Fruit fly (Drosophila melanogaster) whole organism, embryonic: ENCODE measurements around the gene CG32767.

Source experiments
- Aef1 ChIP-seq: fragments of 200-800 bp; sonication (Bioruptor generic); IDR thresholded peaks from 3 replicates; pipeline ENCODE4 v1.3.6; 2022; ENCODE audit warnings: missing biosample characterization, missing genetic modification characterization
- BtbVII ChIP-seq: fragments of 200-800 bp; sonication (Bioruptor generic); optimal IDR thresholded peaks from 3 replicates; lab custom pipeline; 2017; ENCODE audit warnings: missing biosample characterization, mild to moderate bottlenecking, missing genetic modification characterization
- Bteb2 ChIP-seq: fragments of 200-800 bp; sonication (Bioruptor generic); optimal IDR thresholded peaks from 2 replicates; lab custom pipeline; 2016; ENCODE audit warnings: missing biosample characterization, missing genetic modification characterization
- CG10431 ChIP-seq: fragments of 200-800 bp; sonication (Bioruptor generic); optimal IDR thresholded peaks from 3 replicates; lab custom pipeline; 2018; ENCODE audit warnings: missing biosample characterization, mild to moderate bottlenecking, missing genetic modification characterization
- CG10979 ChIP-seq: fragments of 200-800 bp; sonication (Bioruptor generic); optimal IDR thresholded peaks from 2 replicates; lab custom pipeline; 2018; ENCODE audit warnings: missing biosample characterization, mild to moderate bottlenecking, missing genetic modification characterization, moderate library complexity
- CG12071 ChIP-seq: fragments of 200-800 bp; sonication (Bioruptor generic); optimal IDR thresholded peaks from 3 replicates; lab custom pipeline; 2018; ENCODE audit warnings: missing biosample characterization, mild to moderate bottlenecking, missing genetic modification characterization
- CG15011 ChIP-seq: fragments of 200-800 bp; sonication (Bioruptor generic); optimal IDR thresholded peaks from 3 replicates; lab custom pipeline; 2018; ENCODE audit warnings: missing biosample characterization, mild to moderate bottlenecking, missing genetic modification characterization
- CG15601 ChIP-seq: fragments of 200-800 bp; sonication (Bioruptor generic); optimal IDR thresholded peaks from 3 replicates; lab custom pipeline; 2019; ENCODE audit warnings: missing biosample characterization, mild to moderate bottlenecking, missing genetic modification characterization, moderate library complexity
- CG18011 ChIP-seq: fragments of 200-800 bp; sonication (Bioruptor generic); optimal IDR thresholded peaks from 2 replicates; lab custom pipeline; 2017; ENCODE audit warnings: missing biosample characterization, missing genetic modification characterization, mild to moderate bottlenecking, moderate library complexity, missing genotype
- CG18262 ChIP-seq: fragments of 200-800 bp; optimal IDR thresholded peaks from 3 replicates; lab custom pipeline; 2019; ENCODE audit warnings: missing biosample characterization, mild to moderate bottlenecking, missing genetic modification characterization, moderate library complexity
- CG18599 ChIP-seq: fragments of 200-800 bp; sonication (Bioruptor generic); optimal IDR thresholded peaks from 3 replicates; lab custom pipeline; 2017; ENCODE audit warnings: missing biosample characterization, missing genetic modification characterization, mild to moderate bottlenecking, moderate library complexity, missing genetic modification reagents
- CG2116 ChIP-seq: fragments of 200-800 bp; sonication (Bioruptor generic); optimal IDR thresholded peaks from 3 replicates; lab custom pipeline; 2018; ENCODE audit warnings: missing biosample characterization, mild to moderate bottlenecking, missing genetic modification characterization
- CG30020 ChIP-seq: fragments of 200-800 bp; optimal IDR thresholded peaks from 2 replicates; lab custom pipeline; 2019; ENCODE audit warnings: missing biosample characterization, mild to moderate bottlenecking, missing genetic modification characterization, moderate library complexity
- CG32772 ChIP-seq: fragments of 200-800 bp; sonication (Bioruptor generic); IDR thresholded peaks from 2 replicates; pipeline ENCODE4 v1.3.6; 2022; ENCODE audit warnings: missing biosample characterization, missing genetic modification characterization
- CG3281 ChIP-seq: fragments of 200-800 bp; sonication (Bioruptor generic); optimal IDR thresholded peaks from 3 replicates; lab custom pipeline; 2017; ENCODE audit warnings: missing biosample characterization, mild to moderate bottlenecking, missing genetic modification characterization
- CG4854 ChIP-seq: fragments of 200-800 bp; sonication (Bioruptor generic); optimal IDR thresholded peaks from 2 replicates; lab custom pipeline; 2016; ENCODE audit warnings: missing biosample characterization, missing genetic modification characterization, inconsistent platforms
- CG6813 ChIP-seq: fragments of 200-800 bp; sonication (Bioruptor generic); optimal IDR thresholded peaks from 2 replicates; lab custom pipeline; 2017; ENCODE audit warnings: missing biosample characterization, missing genetic modification characterization, mild to moderate bottlenecking, moderate library complexity, missing genetic modification reagents
- CG7786 ChIP-seq: fragments of 200-800 bp; sonication (Bioruptor generic); optimal IDR thresholded peaks from 2 replicates; lab custom pipeline; 2016; ENCODE audit warnings: missing biosample characterization, missing genetic modification characterization
- CG8290 ChIP-seq, 3 experiments: fragments of 200-800 bp; sonication (Bioruptor generic); optimal IDR thresholded peaks; 2 replicates each; lab custom pipeline; 2016 to 2019; ENCODE audit warnings: missing biosample characterization in 3 of 3, missing genetic modification characterization in 3 of 3, mild to moderate bottlenecking in 2 of 3, moderate library complexity in 1 of 3
- CG8388 ChIP-seq: fragments of 200-800 bp; sonication (Bioruptor generic); optimal IDR thresholded peaks from 2 replicates; lab custom pipeline; 2019; ENCODE audit warnings: missing biosample characterization, mild to moderate bottlenecking, missing genetic modification characterization, moderate library complexity
- CG9215 ChIP-seq: fragments of 200-800 bp; sonication (Bioruptor generic); IDR thresholded peaks from 2 replicates; pipeline ENCODE4 v1.3.6; 2022; ENCODE audit warnings: missing biosample characterization, missing genetic modification characterization
- CG9437 ChIP-seq: fragments of 200-800 bp; sonication (Bioruptor generic); optimal IDR thresholded peaks from 2 replicates; lab custom pipeline; 2018; ENCODE audit warnings: missing biosample characterization, mild to moderate bottlenecking, missing genetic modification characterization
- CG9727 ChIP-seq: fragments of 200-800 bp; sonication (Bioruptor generic); optimal IDR thresholded peaks from 3 replicates; lab custom pipeline; 2017; ENCODE audit warnings: missing biosample characterization, mild to moderate bottlenecking, missing genetic modification characterization
- Gsc ChIP-seq: fragments of 200-800 bp; sonication (Bioruptor generic); IDR thresholded peaks from 2 replicates; pipeline ENCODE4 v1.3.6; 2022; ENCODE audit warnings: missing biosample characterization, missing genetic modification characterization
- HmgD ChIP-seq: fragments of 200-800 bp; sonication (Bioruptor generic); optimal IDR thresholded peaks from 3 replicates; lab custom pipeline; 2016; ENCODE audit warnings: missing biosample characterization, missing genetic modification characterization
- Max ChIP-seq: fragments of 200-800 bp; sonication (Bioruptor generic); optimal IDR thresholded peaks from 2 replicates; lab custom pipeline; 2016; ENCODE audit warnings: missing biosample characterization, mild to moderate bottlenecking, missing genetic modification characterization
- Meics ChIP-seq: fragments of 200-800 bp; sonication (Bioruptor generic); optimal IDR thresholded peaks from 2 replicates; lab custom pipeline; 2017; ENCODE audit warnings: missing biosample characterization, mild to moderate bottlenecking, missing genetic modification characterization
- Mrtf ChIP-seq: fragments of 200-800 bp; sonication (Bioruptor generic); IDR thresholded peaks from 3 replicates; pipeline ENCODE4 v1.3.6; 2022; ENCODE audit warnings: missing biosample characterization, missing genetic modification characterization
- NK7.1 ChIP-seq: fragments of 200-800 bp; sonication (Bioruptor generic); optimal IDR thresholded peaks from 3 replicates; lab custom pipeline; 2016; ENCODE audit warnings: missing biosample characterization, missing genetic modification characterization
- Neu2 ChIP-seq: fragments of 200-800 bp; sonication (Bioruptor generic); optimal IDR thresholded peaks from 3 replicates; lab custom pipeline; 2016; ENCODE audit warnings: missing biosample characterization, missing genetic modification characterization, borderline replicate concordance
- NfI ChIP-seq: fragments of 200-800 bp; sonication (Bioruptor generic); optimal IDR thresholded peaks from 3 replicates; lab custom pipeline; 2018; ENCODE audit warnings: missing biosample characterization, mild to moderate bottlenecking, missing genetic modification characterization, moderate library complexity
- Oaz ChIP-seq: fragments of 200-800 bp; sonication (Bioruptor generic); IDR thresholded peaks from 2 replicates; pipeline ENCODE4 v1.3.6; 2022; ENCODE audit warnings: missing biosample characterization, missing genetic modification characterization
- PHDP ChIP-seq: fragments of 200-800 bp; sonication (Bioruptor generic); optimal IDR thresholded peaks from 3 replicates; lab custom pipeline; 2018; ENCODE audit warnings: missing biosample characterization, mild to moderate bottlenecking, missing genetic modification characterization, moderate library complexity
- TFAM ChIP-seq: fragments of 200-800 bp; sonication (Bioruptor generic); optimal IDR thresholded peaks from 2 replicates; lab custom pipeline; 2017; ENCODE audit warnings: missing biosample characterization, missing genetic modification characterization, inconsistent platforms
- Taf1 ChIP-seq: fragments of 200-800 bp; sonication (Bioruptor generic); IDR thresholded peaks from 2 replicates; pipeline ENCODE4 v1.3.6; 2022; ENCODE audit warnings: missing biosample characterization, missing genetic modification characterization
- Tbp ChIP-seq: fragments of >200 bp; optimal IDR thresholded peaks from 2 replicates; lab custom pipeline; 2018; ENCODE audit warnings: missing biosample characterization, missing genetic modification characterization
- bab2 ChIP-seq: fragments of 200-800 bp; sonication (Bioruptor generic); optimal IDR thresholded peaks from 2 replicates; lab custom pipeline; 2016; ENCODE audit warnings: missing biosample characterization, missing genetic modification characterization
- bsh ChIP-seq, 2 experiments: fragments of 200-800 bp; sonication (Bioruptor generic); optimal IDR thresholded peaks; 2 replicates each; lab custom pipeline; 2017 to 2018; ENCODE audit warnings: mild to moderate bottlenecking in 2 of 2, missing biosample characterization in 2 of 2, missing genetic modification characterization in 2 of 2, moderate library complexity in 1 of 2
- dmrt99B ChIP-seq: fragments of 200-800 bp; sonication (Bioruptor generic); optimal IDR thresholded peaks from 2 replicates; lab custom pipeline; 2018; ENCODE audit warnings: missing biosample characterization, mild to moderate bottlenecking, missing genetic modification characterization, moderate library complexity
- dysf ChIP-seq: fragments of 200-800 bp; sonication (Bioruptor generic); IDR thresholded peaks from 3 replicates; pipeline ENCODE4 v1.3.6; 2022; ENCODE audit warnings: missing biosample characterization, missing genetic modification characterization
- fru ChIP-seq: fragments of >200 bp; optimal IDR thresholded peaks from 2 replicates; lab custom pipeline; 2017
- gsb-n ChIP-seq: fragments of 200-800 bp; sonication (Bioruptor generic); optimal IDR thresholded peaks from 3 replicates; lab custom pipeline; 2018; ENCODE audit warnings: missing biosample characterization, mild to moderate bottlenecking, missing genetic modification characterization
- hkb ChIP-seq, 2 experiments: fragments of 200-800 bp in 1 of 2; fragments of >200 bp in 1 of 2; sonication (Bioruptor generic) in 1 of 2; IDR thresholded peaks in 1 of 2; optimal IDR thresholded peaks in 1 of 2; 2 replicates each; pipeline versions ENCODE4 v1.3.6 to Lab custom; 2017 to 2022; ENCODE audit warnings: missing biosample characterization in 1 of 2, missing genetic modification characterization in 1 of 2
- nmo ChIP-seq: fragments of 200-800 bp; sonication (Bioruptor generic); optimal IDR thresholded peaks from 2 replicates; lab custom pipeline; 2018; ENCODE audit warnings: missing biosample characterization, mild to moderate bottlenecking, missing genetic modification characterization, moderate library complexity
- onecut ChIP-seq: fragments of 200-800 bp; sonication (Bioruptor generic); IDR thresholded peaks from 2 replicates; pipeline ENCODE4 v1.3.6; 2022; ENCODE audit warnings: missing biosample characterization, missing genetic modification characterization
- sisA ChIP-seq: fragments of 200-800 bp; sonication (Bioruptor generic); IDR thresholded peaks from 2 replicates; pipeline ENCODE4 v1.3.6; 2022; ENCODE audit warnings: missing biosample characterization, missing genetic modification characterization
- tin ChIP-seq: fragments of 200-800 bp; sonication (Bioruptor generic); optimal IDR thresholded peaks from 3 replicates; lab custom pipeline; 2016; ENCODE audit warnings: missing biosample characterization, missing genetic modification characterization
- toy ChIP-seq: fragments of 200-800 bp; sonication (Bioruptor generic); IDR thresholded peaks from 2 replicates; pipeline ENCODE4 v1.3.6; 2022; ENCODE audit warnings: missing biosample characterization, missing genetic modification characterization
- vfl ChIP-seq: fragments of 200-800 bp; sonication (Bioruptor generic); optimal IDR thresholded peaks from 2 replicates; lab custom pipeline; 2016; ENCODE audit warnings: missing biosample characterization, missing genetic modification characterization
- vvl ChIP-seq: fragments of 200-800 bp; sonication (Bioruptor generic); IDR thresholded peaks from 2 replicates; pipeline ENCODE4 v1.3.6; 2022; ENCODE audit warnings: missing biosample characterization, missing genetic modification characterization

CG32767 gene

dm6 chrX:5095620-5096019, 11.1 kb upstream of the CG32767 start (continued):
- peak; percentile 40 for TF ChIP-seq BtbVII
- TF ChIP-seq dysf (GFP tag; lab: Robert Waterston, UW) = peak; percentile 59; the same call in 1 of the 3 replicates
- TF ChIP-seq CG12071 (GFP tag; lab: Kevin White, UChicago) = peak; percentile 27
- peak; percentile 22 for TF ChIP-seq NfI (GFP tag; lab: Kevin White, UChicago)
- no peak for TF ChIP-seq Mrtf
- peak; percentile 53 for TF ChIP-seq CG10979 (tag; lab: Kevin White, UChicago)
- no peak for TF ChIP-seq Max
- peak; percentile 22; the same call in 1 of the 2 replicates for TF ChIP-seq vvl
- no peak for TF ChIP-seq CG2116 (GFP tag; lab: Kevin White, UChicago)
- peak; percentile 31 for TF ChIP-seq nmo
- no peak for TF ChIP-seq vfl (GFP tag; lab: Kevin White, UChicago)
- peak; percentile 5; the same call in 1 of the 2 replicates for TF ChIP-seq sisA (GFP tag; lab: Robert Waterston, UW)
- no peak for TF ChIP-seq CG32772 (GFP tag; lab: Robert Waterston, UW)
- TF ChIP-seq bab2 = no peak
- no peak for TF ChIP-seq toy (GFP tag; lab: Robert Waterston, UW)
- no peak for TF ChIP-seq Neu2 (GFP tag; lab: Kevin White, UChicago)
- no peak for TF ChIP-seq CG9215 (GFP tag; lab: Robert Waterston, UW)
- TF ChIP-seq dmrt99B (tag; lab: Kevin White, UChicago) = peak; percentile 70
- TF ChIP-seq CG7786 (GFP tag; lab: Kevin White, UChicago) = no peak
- no peak for TF ChIP-seq TFAM (GFP tag; lab: Kevin White, UChicago)
- peak; percentile 14 for TF ChIP-seq CG15011 (GFP tag; lab: Kevin White, UChicago)
- no peak for TF ChIP-seq Taf1 (GFP tag; lab: Robert Waterston, UW)
- peak; percentile 24 for TF ChIP-seq tin
- TF ChIP-seq CG18599 (GFP tag; lab: Kevin White, UChicago) = peak; percentile 80
- no peak for TF ChIP-seq CG10431 (GFP tag; lab: Kevin White, UChicago)
- TF ChIP-seq CG8290 (GFP tag; optimal IDR thresholded peaks at IDR 0.05; lab: Kevin White, UChicago) = no peak
- peak in 1 of 2 experiments; percentile 59 for TF ChIP-seq CG8290 (tag; optimal IDR thresholded peaks at IDR 0.05; lab: Kevin White, UChicago)
- TF ChIP-seq NK7.1 (GFP tag; lab: Kevin White, UChicago) = no peak
- no peak for TF ChIP-seq CG30020 (tag; lab: Kevin White, UChicago)
- TF ChIP-seq PHDP (tag; lab: Kevin White, UChicago) = peak; percentile 36
- TF ChIP-seq CG18262 (tag; lab: Kevin White, UChicago) = peak; percentile 45
- peak; percentile 44 for TF ChIP-seq CG9437 (GFP tag; lab: Kevin White, UChicago)
- TF ChIP-seq gsb-n (tag; lab: Kevin White, UChicago) = peak; percentile 10
- TF ChIP-seq CG4854 (GFP tag; lab: Kevin White, UChicago) = no peak
- TF ChIP-seq CG6813 = peak; percentile 17
- TF ChIP-seq CG15601 (tag; lab: Kevin White, UChicago) = no peak
- TF ChIP-seq Tbp = no peak
- 0 out of 2 replicates have a peak, but pooled peaks have one; percentile 14 for TF ChIP-seq onecut (GFP tag; lab: Robert Waterston, UW)
- TF ChIP-seq HmgD = no peak
- no peak for TF ChIP-seq Oaz
- TF ChIP-seq Aef1 (GFP tag; lab: Robert Waterston, UW) = no peak
- TF ChIP-seq Bteb2 = no peak
- TF ChIP-seq Gsc (GFP tag; lab: Robert Waterston, UW) = no peak
- TF ChIP-seq hkb (optimal IDR thresholded peaks at IDR 0.05; lab: Kevin White, UChicago) = no peak
- 0 out of 2 replicates have a peak, but pooled peaks have one; percentile 45 for TF ChIP-seq hkb (GFP tag; IDR thresholded peaks at IDR 0.05; lab: Robert Waterston, UW)
- TF ChIP-seq CG9727 (GFP tag; lab: Kevin White, UChicago) = peak; percentile 9
- peak; percentile 59 for TF ChIP-seq Meics (GFP tag; lab: Kevin White, UChicago)
- peak in 1 of 2 experiments; percentile 55 for TF ChIP-seq bsh (GFP tag; optimal IDR thresholded peaks at IDR 0.05; lab: Kevin White, UChicago)
- no peak for TF ChIP-seq CG18011
- TF ChIP-seq CG3281 (GFP tag; lab: Kevin White, UChicago) = peak; percentile 36
- no peak for TF ChIP-seq fru (lab: Kevin White, UChicago)
- peak; percentile 4 for TF ChIP-seq CG8388
